Fruit fly (Drosophila melanogaster) whole organism, embryonic: ENCODE data around the gene Uba2.

Experiments
- Awh ChIP-seq: fragments of 200-800 bp; sonication (Bioruptor generic); IDR thresholded peaks from 2 replicates; pipeline ENCODE4, ENCODE4 v1.3.6; 2022; ENCODE audit warnings: missing biosample characterization, missing genetic modification characterization
- CG1024 ChIP-seq: fragments of 200-800 bp; sonication (Bioruptor generic); IDR thresholded peaks from 2 replicates; pipeline ENCODE4 v1.3.6; 2022; ENCODE audit warnings: missing biosample characterization, missing genetic modification characterization
- CG10267 ChIP-seq: fragments of 200-800 bp; sonication (Bioruptor generic); optimal IDR thresholded peaks from 2 replicates; lab custom pipeline; 2018; ENCODE audit warnings: missing biosample characterization, mild to moderate bottlenecking, missing genetic modification characterization, moderate library complexity
- CG10321 ChIP-seq: fragments of 200-800 bp; sonication (Bioruptor generic); IDR thresholded peaks from 2 replicates; pipeline ENCODE4 v1.3.6; 2022; ENCODE audit warnings: missing biosample characterization, missing genetic modification characterization
- CG11247 ChIP-seq: fragments of 200-800 bp; sonication (Bioruptor generic); IDR thresholded peaks from 2 replicates; pipeline ENCODE4 v1.3.6; 2022; ENCODE audit warnings: missing biosample characterization, missing genetic modification characterization
- CG12155 ChIP-seq: fragments of 200-800 bp; sonication (Bioruptor generic); optimal IDR thresholded peaks from 3 replicates; lab custom pipeline; 2016; ENCODE audit warnings: missing biosample characterization, missing genetic modification characterization
- CG12942 ChIP-seq: fragments of 200-800 bp; sonication (Bioruptor generic); optimal IDR thresholded peaks from 3 replicates; lab custom pipeline; 2016; ENCODE audit warnings: missing biosample characterization, missing genetic modification characterization
- CG15696 ChIP-seq: fragments of 200-800 bp; sonication (Bioruptor generic); optimal IDR thresholded peaks from 2 replicates; lab custom pipeline; 2019; ENCODE audit warnings: missing biosample characterization, mild to moderate bottlenecking, missing genetic modification characterization, moderate library complexity
- CG17186 ChIP-seq: fragments of 200-800 bp; sonication (Bioruptor generic); optimal IDR thresholded peaks from 3 replicates; lab custom pipeline; 2017; ENCODE audit warnings: missing biosample characterization, missing genetic modification reagents, missing genetic modification characterization
- CG18476 ChIP-seq: fragments of 200-800 bp; sonication (Bioruptor generic); optimal IDR thresholded peaks from 2 replicates; lab custom pipeline; 2016; ENCODE audit warnings: missing biosample characterization, mild to moderate bottlenecking, missing genetic modification characterization
- CG3163 ChIP-seq: fragments of 200-800 bp; sonication (Bioruptor generic); optimal IDR thresholded peaks from 3 replicates; lab custom pipeline; 2016; ENCODE audit warnings: missing biosample characterization, missing genetic modification characterization
- CG3838 ChIP-seq: fragments of 200-800 bp; sonication (Bioruptor generic); optimal IDR thresholded peaks from 3 replicates; lab custom pipeline; 2016; ENCODE audit warnings: missing biosample characterization, missing genetic modification characterization
- CG43689 ChIP-seq: fragments of 200-800 bp; sonication (Bioruptor generic); IDR thresholded peaks from 2 replicates; pipeline ENCODE4 v1.3.6; 2022; ENCODE audit warnings: missing biosample characterization, missing genetic modification characterization
- CG4424 ChIP-seq: fragments of 200-800 bp; sonication (Bioruptor generic); optimal IDR thresholded peaks from 3 replicates; lab custom pipeline; 2016; ENCODE audit warnings: missing biosample characterization, missing genetic modification characterization
- CG5180 ChIP-seq: fragments of 200-800 bp; sonication (Bioruptor generic); optimal IDR thresholded peaks from 3 replicates; lab custom pipeline; 2017; ENCODE audit warnings: missing biosample characterization, missing genetic modification characterization, mild to moderate bottlenecking, moderate library complexity, missing genetic modification reagents
- CG6689 ChIP-seq: fragments of 200-800 bp; sonication (Bioruptor generic); IDR thresholded peaks from 2 replicates; pipeline ENCODE4 v1.3.6; 2022; ENCODE audit warnings: missing biosample characterization, missing genetic modification characterization
- CG7786 ChIP-seq: fragments of 200-800 bp; sonication (Bioruptor generic); optimal IDR thresholded peaks from 2 replicates; lab custom pipeline; 2016; ENCODE audit warnings: missing biosample characterization, missing genetic modification characterization
- CG8944 ChIP-seq: fragments of 200-800 bp; sonication (Bioruptor generic); optimal IDR thresholded peaks from 3 replicates; lab custom pipeline; 2016; ENCODE audit warnings: missing biosample characterization, missing genetic modification characterization
- CrebB ChIP-seq: fragments of 200-800 bp; sonication (Bioruptor generic); optimal IDR thresholded peaks from 3 replicates; lab custom pipeline; 2018; ENCODE audit warnings: missing biosample characterization, mild to moderate bottlenecking, missing genetic modification characterization
- Dip2 ChIP-seq: fragments of 200-800 bp; sonication (Bioruptor generic); IDR thresholded peaks from 2 replicates; pipeline ENCODE4 v1.3.6; 2022; ENCODE audit warnings: missing biosample characterization, missing genetic modification characterization
- Dp ChIP-seq: fragments of 200-800 bp; sonication (Bioruptor generic); optimal IDR thresholded peaks from 2 replicates; lab custom pipeline; 2018; ENCODE audit warnings: missing biosample characterization, mild to moderate bottlenecking, missing genetic modification characterization, moderate library complexity
- E2f1 ChIP-seq: fragments of 200-800 bp; sonication (Bioruptor generic); IDR thresholded peaks from 2 replicates; pipeline ENCODE4 v1.3.6; 2022; ENCODE audit warnings: missing biosample characterization, missing genetic modification characterization
- Eip74EF ChIP-seq, 2 experiments: fragments of 200-800 bp in 1 of 2; fragments of >200 bp in 1 of 2; sonication (Bioruptor generic) in 1 of 2; optimal IDR thresholded peaks; 2 replicates each; lab custom pipeline; 2017 to 2019; ENCODE audit warnings: missing biosample characterization in 2 of 2, missing genetic modification characterization in 2 of 2, mild to moderate bottlenecking in 1 of 2, moderate library complexity in 1 of 2
- Ets97D ChIP-seq: fragments of 200-800 bp; sonication (Bioruptor generic); optimal IDR thresholded peaks from 3 replicates; lab custom pipeline; 2016; ENCODE audit warnings: missing biosample characterization, missing genetic modification characterization
- Fer1 ChIP-seq: fragments of 200-800 bp; sonication (Bioruptor generic); optimal IDR thresholded peaks from 2 replicates; lab custom pipeline; 2017; ENCODE audit warnings: missing biosample characterization, mild to moderate bottlenecking, missing genetic modification characterization
- Fer2 ChIP-seq: fragments of 200-800 bp; sonication (Bioruptor generic); optimal IDR thresholded peaks from 2 replicates; lab custom pipeline; 2018; ENCODE audit warnings: missing biosample characterization, mild to moderate bottlenecking, missing genetic modification characterization, moderate library complexity
- Gug ChIP-seq: fragments of 200-800 bp; sonication (Bioruptor generic); IDR thresholded peaks from 4 replicates; pipeline ENCODE4 v1.3.6; 2022; ENCODE audit warnings: missing biosample characterization, missing genetic modification characterization
- Hr3 ChIP-seq: fragments of 200-800 bp; sonication (Bioruptor generic); optimal IDR thresholded peaks from 3 replicates; lab custom pipeline; 2016; ENCODE audit warnings: missing biosample characterization, missing genetic modification characterization
- NfI ChIP-seq: fragments of 200-800 bp; sonication (Bioruptor generic); optimal IDR thresholded peaks from 3 replicates; lab custom pipeline; 2018; ENCODE audit warnings: missing biosample characterization, mild to moderate bottlenecking, missing genetic modification characterization, moderate library complexity
- Oaz ChIP-seq: fragments of 200-800 bp; sonication (Bioruptor generic); IDR thresholded peaks from 2 replicates; pipeline ENCODE4 v1.3.6; 2022; ENCODE audit warnings: missing biosample characterization, missing genetic modification characterization
- Optix ChIP-seq: fragments of 200-800 bp; sonication (Bioruptor generic); IDR thresholded peaks from 3 replicates; pipeline ENCODE4 v1.3.6; 2022; ENCODE audit warnings: missing biosample characterization, missing genetic modification characterization
- bowl ChIP-seq: fragments of 200-800 bp; sonication (Bioruptor generic); IDR thresholded peaks from 2 replicates; pipeline ENCODE4 v1.3.6; 2022; ENCODE audit warnings: missing biosample characterization, missing genetic modification characterization
- corto ChIP-seq: fragments of 200-800 bp; sonication (Bioruptor generic); optimal IDR thresholded peaks from 2 replicates; lab custom pipeline; 2016; ENCODE audit warnings: missing biosample characterization, mild to moderate bottlenecking, missing genetic modification characterization, moderate library complexity
- dpn ChIP-seq, 2 experiments: fragments of 200-800 bp; sonication (Bioruptor generic); optimal IDR thresholded peaks; 3 replicates each; lab custom pipeline; 2016; ENCODE audit warnings: missing biosample characterization in 2 of 2, missing genetic modification characterization in 2 of 2
- en ChIP-seq: fragments of 200-800 bp; sonication (Bioruptor generic); optimal IDR thresholded peaks from 2 replicates; lab custom pipeline; 2016; ENCODE audit warnings: missing biosample characterization, missing genetic modification characterization
- fd3F ChIP-seq: fragments of 200-800 bp; sonication (Bioruptor generic); optimal IDR thresholded peaks from 2 replicates; lab custom pipeline; 2018; ENCODE audit warnings: missing biosample characterization, mild to moderate bottlenecking, missing genetic modification characterization, moderate library complexity
- fd96Cb ChIP-seq: fragments of 200-800 bp; sonication (Bioruptor generic); optimal IDR thresholded peaks from 2 replicates; lab custom pipeline; 2018; ENCODE audit warnings: missing biosample characterization, mild to moderate bottlenecking, missing genetic modification characterization, moderate library complexity
- gcm ChIP-seq: fragments of 200-800 bp; sonication (Bioruptor generic); optimal IDR thresholded peaks from 2 replicates; lab custom pipeline; 2019; ENCODE audit warnings: missing biosample characterization, mild to moderate bottlenecking, missing genetic modification characterization, moderate library complexity
- gro ChIP-seq: fragments of 200-800 bp; sonication (Bioruptor generic); optimal IDR thresholded peaks from 2 replicates; lab custom pipeline; 2016; ENCODE audit warnings: missing biosample characterization, missing genetic modification characterization
- hbn ChIP-seq: fragments of 200-800 bp; sonication (Bioruptor generic); IDR thresholded peaks from 2 replicates; pipeline ENCODE4 v1.3.6; 2022; ENCODE audit warnings: missing biosample characterization, missing genetic modification characterization; ENCODE audit not compliant: partially characterized antibody
- hth ChIP-seq: fragments of >200 bp; optimal IDR thresholded peaks from 2 replicates; lab custom pipeline; 2017; ENCODE audit warnings: inconsistent platforms
- lbe ChIP-seq: fragments of 200-800 bp; sonication (Bioruptor generic); optimal IDR thresholded peaks from 2 replicates; lab custom pipeline; 2016; ENCODE audit warnings: missing biosample characterization, mild to moderate bottlenecking, missing genetic modification characterization
- lmd ChIP-seq: fragments of 200-800 bp; sonication (Bioruptor generic); IDR thresholded peaks from 2 replicates; pipeline ENCODE4 v1.3.6; 2022; ENCODE audit warnings: missing biosample characterization, missing genetic modification characterization
- onecut ChIP-seq: fragments of 200-800 bp; sonication (Bioruptor generic); IDR thresholded peaks from 2 replicates; pipeline ENCODE4 v1.3.6; 2022; ENCODE audit warnings: missing biosample characterization, missing genetic modification characterization
- pan ChIP-seq, 4 experiments: fragments of >200 bp in 3 of 4; fragments of 200-800 bp in 1 of 4; sonication (Bioruptor generic) in 1 of 4; optimal IDR thresholded peaks in 3 of 4; IDR thresholded peaks in 1 of 4; 2 replicates each; pipeline versions ENCODE4 v1.3.6 to Lab custom; 2017 to 2022; ENCODE audit warnings: missing biosample characterization in 2 of 4, missing genetic modification characterization in 2 of 4, mixed read lengths in 1 of 4
- peb ChIP-seq: fragments of 200-800 bp; sonication (Bioruptor generic); IDR thresholded peaks from 2 replicates; pipeline ENCODE4 v1.3.6; 2022; ENCODE audit warnings: missing biosample characterization, missing genetic modification characterization
- rib ChIP-seq: fragments of 200-800 bp; sonication (Bioruptor generic); IDR thresholded peaks from 2 replicates; pipeline ENCODE4 v1.3.6; 2022; ENCODE audit warnings: missing biosample characterization, missing genetic modification characterization
- slbo ChIP-seq: fragments of 200-800 bp; sonication (Bioruptor generic); IDR thresholded peaks from 2 replicates; pipeline ENCODE4 v1.3.6; 2022; ENCODE audit warnings: missing biosample characterization, missing genetic modification characterization
- z ChIP-seq: fragments of 200-800 bp; sonication (Bioruptor generic); IDR thresholded peaks from 3 replicates; pipeline ENCODE4 v1.3.6; 2022; ENCODE audit warnings: missing biosample characterization, missing genetic modification characterization

Uba2 gene

DNA sequence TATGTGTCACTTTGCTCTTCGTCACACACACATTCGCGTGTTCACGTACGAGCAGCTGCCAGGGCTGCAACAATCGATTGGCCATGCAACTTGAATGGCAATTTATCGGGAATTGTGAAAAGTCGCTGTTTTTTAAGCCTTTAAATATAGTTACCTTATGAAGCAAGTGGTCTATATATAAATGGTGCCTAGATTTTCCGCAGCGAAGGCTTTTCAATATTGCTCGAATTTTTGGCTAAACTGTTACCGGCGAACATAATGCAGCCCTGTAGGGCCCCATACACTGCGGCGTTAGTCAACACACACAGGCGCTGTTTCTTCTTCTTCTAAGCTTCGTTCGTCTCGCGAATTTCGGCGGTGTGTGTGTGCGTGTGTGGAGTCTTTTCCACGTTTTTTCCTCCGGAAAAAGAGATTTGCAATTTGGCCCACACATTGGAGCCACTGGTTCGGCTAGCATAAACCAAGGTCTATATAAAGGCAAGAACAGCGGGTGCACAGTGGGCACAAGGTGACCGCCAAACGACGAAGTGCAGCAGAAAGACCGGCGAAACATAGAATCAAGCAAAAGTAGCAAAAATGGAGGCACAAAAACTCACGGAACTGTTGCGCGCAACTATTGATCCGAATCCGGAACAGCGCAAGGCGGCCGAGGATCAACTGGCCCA is 11.6 kb downstream of the Uba2 start, which contains the start of the genes Arp3 and msk (continued):
- TF ChIP-seq CG10321 (GFP tag; lab: Robert Waterston, UW) (no peak), CG43689 (GFP tag; lab: Robert Waterston, UW) (no peak), hth (lab: Kevin White, UChicago) (no peak), z (GFP tag; lab: Robert Waterston, UW) (no peak), CG12942 (GFP tag; lab: Kevin White, UChicago) (peak; percentile 85), Dip2 (GFP tag; lab: Robert Waterston, UW) (no peak), CG1024 (GFP tag; lab: Robert Waterston, UW) (0 out of 2 replicates have a peak, but pooled peaks have one; percentile 31), CG17186 (GFP tag; lab: Kevin White, UChicago) (peak; percentile 84), Optix (GFP tag; lab: Robert Waterston, UW) (peak; percentile 60; the same call in 2 of the 3 replicates), onecut (GFP tag; lab: Robert Waterston, UW) (peak; percentile 64), corto (GFP tag; lab: Kevin White, UChicago) (no peak), lmd (GFP tag; lab: Robert Waterston, UW) (peak; percentile 71), Fer2 (peak; percentile 76), Gug (GFP tag; lab: Robert Waterston, UW) (peak; percentile 86), lbe (peak; percentile 38), Fer1 (GFP tag; lab: Kevin White, UChicago) (peak; percentile 84), Eip74EF (GFP tag; optimal IDR thresholded peaks at IDR 0.05; lab: Kevin White, UChicago) (peak in 1 of 2 experiments; percentile 15), Ets97D (peak; percentile 96), CG4424 (GFP tag; lab: Kevin White, UChicago) (peak; percentile 86), fd96Cb (tag; lab: Kevin White, UChicago) (peak; percentile 65), CG5180 (GFP tag; lab: Kevin White, UChicago) (no peak), dpn (GFP tag; optimal IDR thresholded peaks at IDR 0.05; lab: Kevin White, UChicago) (peak; percentile 85 to 92), gro (GFP tag; lab: Kevin White, UChicago) (peak; percentile 94), CG3163 (GFP tag; lab: Kevin White, UChicago) (peak; percentile 79), CG7786 (peak; percentile 91), CG18476 (GFP tag; lab: Kevin White, UChicago) (peak; percentile 72), CG15696 (tag; lab: Kevin White, UChicago) (peak; percentile 68), Awh (GFP tag; lab: Robert Waterston, UW) (no peak), fd3F (peak; percentile 35), rib (peak; percentile 94), CG10267 (peak; percentile 99), bowl (GFP tag; lab: Robert Waterston, UW) (no peak; the same call in 1 of the 2 replicates), en (GFP tag; lab: Kevin White, UChicago) (peak; percentile 68), slbo (GFP tag; lab: Robert Waterston, UW) (peak; percentile 88), E2f1 (GFP tag; lab: Robert Waterston, UW) (no peak), CG11247 (GFP tag; lab: Robert Waterston, UW) (peak; percentile 73), CG3838 (GFP tag; lab: Kevin White, UChicago) (peak; percentile 46), NfI (GFP tag; lab: Kevin White, UChicago) (peak; percentile 77), pan (optimal IDR thresholded peaks at IDR 0.05; lab: Kevin White, UChicago) (no peak), pan (GFP tag; optimal IDR thresholded peaks at IDR 0.05 in 1 of 2, IDR thresholded peaks at IDR 0.05 in 1 of 2) (peak in 1 of 2 experiments; percentile 54), CG6689 (peak; percentile 56), CrebB (peak; percentile 35), CG12155 (peak; percentile 86), Dp (GFP tag; lab: Kevin White, UChicago) (peak; percentile 58), hbn (GFP tag; lab: Robert Waterston, UW) (no peak), Hr3 (peak; percentile 81), Oaz (GFP tag; lab: Robert Waterston, UW) (0 out of 2 replicates have a peak, but pooled peaks have one; percentile 37), CG8944 (GFP tag; lab: Kevin White, UChicago) (peak; percentile 92), gcm (GFP tag; lab: Kevin White, UChicago) (no peak), peb (GFP tag; lab: Robert Waterston, UW) (no peak)
